Fruit fly (Drosophila melanogaster): ENCODE measurements around the gene CG12231.

CG12231 gene

dm6 chrX:19565714-19566316, 34.3 kb upstream of the CG12231 start, which contains the start of the genes Grip84 and car (continued):
- TF ChIP-seq prd (optimal IDR thresholded peaks at IDR 0.05): no peak
- peak; percentile 77 for TF ChIP-seq prd (GFP tag; IDR thresholded peaks at IDR 0.05)
- TF ChIP-seq sqz (GFP tag; optimal IDR thresholded peaks at IDR 0.05): no peak
- TF ChIP-seq ato (GFP tag; IDR thresholded peaks at IDR 0.05; ENCODE audit: partially characterized antibody): no peak
- peak; percentile 57 for TF ChIP-seq zfh2 (GFP tag; optimal IDR thresholded peaks at IDR 0.05)
- TF ChIP-seq CTCF (GFP tag; optimal IDR thresholded peaks at IDR 0.05): peak; percentile 21
- TF ChIP-seq B-H1 (GFP tag; IDR thresholded peaks at IDR 0.05): no peak
- no peak for TF ChIP-seq ro (GFP tag; IDR thresholded peaks at IDR 0.05)
- no peak for TF ChIP-seq HmgD (GFP tag; optimal IDR thresholded peaks at IDR 0.05)
- TF ChIP-seq NC2α (GFP tag; optimal IDR thresholded peaks at IDR 0.05): no peak
- no peak for TF ChIP-seq CG4854 (GFP tag; optimal IDR thresholded peaks at IDR 0.05)
- peak; percentile 78 for TF ChIP-seq CG12659 (GFP tag; optimal IDR thresholded peaks at IDR 0.05)
- TF ChIP-seq NfI (GFP tag; optimal IDR thresholded peaks at IDR 0.05): peak; percentile 68
- TF ChIP-seq tio (GFP tag; optimal IDR thresholded peaks at IDR 0.05): no peak
- TF ChIP-seq NFAT (GFP tag; IDR thresholded peaks at IDR 0.05): 0 out of 2 replicates have a peak, but pooled peaks have one; percentile 15
- TF ChIP-seq CG7372 (GFP tag; IDR thresholded peaks at IDR 0.05): peak; percentile 67; the same call in 1 of the 2 replicates
- TF ChIP-seq tgo (GFP tag; IDR thresholded peaks at IDR 0.05): peak; percentile 73
- TF ChIP-seq danr (GFP tag; IDR thresholded peaks at IDR 0.05): no peak
- TF ChIP-seq CG43689 (GFP tag; IDR thresholded peaks at IDR 0.05): peak; percentile 38; the same call in 1 of the 2 replicates
- TF ChIP-seq fd64A (GFP tag; optimal IDR thresholded peaks at IDR 0.05): no peak
- no peak for TF ChIP-seq CG8290 (GFP tag; optimal IDR thresholded peaks at IDR 0.05)
- TF ChIP-seq CG8290 (tag; optimal IDR thresholded peaks at IDR 0.05): no peak
- TF ChIP-seq stc (GFP tag; IDR thresholded peaks at IDR 0.05): no peak
- no peak; the same call in 1 of the 2 replicates for TF ChIP-seq CG31441 (GFP tag; IDR thresholded peaks at IDR 0.05)
- TF ChIP-seq ham (GFP tag; IDR thresholded peaks at IDR 0.05): no peak
- TF ChIP-seq pita (GFP tag; optimal IDR thresholded peaks at IDR 0.05): no peak
- no peak for TF ChIP-seq ems (GFP tag; optimal IDR thresholded peaks at IDR 0.05)
- TF ChIP-seq exex (tag; optimal IDR thresholded peaks at IDR 0.05): no peak
- peak; percentile 49 for TF ChIP-seq CG11085 (GFP tag; IDR thresholded peaks at IDR 0.05)
- TF ChIP-seq CG16779 (GFP tag; IDR thresholded peaks at IDR 0.05): no peak
- no peak for TF ChIP-seq yki (optimal IDR thresholded peaks at IDR 0.05)
- no peak for TF ChIP-seq CG3726 (GFP tag; IDR thresholded peaks at IDR 0.05)
- 0 out of 2 replicates have a peak, but pooled peaks have one; percentile 7 for TF ChIP-seq Bgb (GFP tag; IDR thresholded peaks at IDR 0.05; ENCODE audit: partially characterized antibody)
- no peak for TF ChIP-seq Hey (tag; optimal IDR thresholded peaks at IDR 0.05)
- TF ChIP-seq crp (GFP tag; optimal IDR thresholded peaks at IDR 0.05): peak; percentile 37 to 90
- TF ChIP-seq da (GFP tag; optimal IDR thresholded peaks at IDR 0.05): peak; percentile 25
- TF ChIP-seq ap (GFP tag; IDR thresholded peaks at IDR 0.05): peak; percentile 14; the same call in 1 of the 2 replicates
- TF ChIP-seq Hsf (GFP tag; optimal IDR thresholded peaks at IDR 0.05): peak; percentile 78
- peak; percentile 80 for TF ChIP-seq CG2120 (GFP tag; optimal IDR thresholded peaks at IDR 0.05)
- TF ChIP-seq Nf-YB (GFP tag; optimal IDR thresholded peaks at IDR 0.05): peak; percentile 6
- peak; percentile 20 for TF ChIP-seq chn (GFP tag; optimal IDR thresholded peaks at IDR 0.05)
- TF ChIP-seq salm (tag; optimal IDR thresholded peaks at IDR 0.05): no peak
- TF ChIP-seq CG10366 (GFP tag; IDR thresholded peaks at IDR 0.05): peak; percentile 62; the same call in 1 of the 2 replicates
- no peak for TF ChIP-seq CG2678 (tag; optimal IDR thresholded peaks at IDR 0.05)
- peak; percentile 32 for TF ChIP-seq CG13123 (GFP tag; optimal IDR thresholded peaks at IDR 0.05)
- TF ChIP-seq CG18764 (GFP tag; optimal IDR thresholded peaks at IDR 0.05): peak; percentile 29
- TF ChIP-seq bbx (GFP tag; IDR thresholded peaks at IDR 0.05; ENCODE audit: partially characterized antibody): 0 out of 2 replicates have a peak, but pooled peaks have one; percentile 23
- no peak for TF ChIP-seq psq (GFP tag; optimal IDR thresholded peaks at IDR 0.05)
- no peak for TF ChIP-seq CG7786 (GFP tag; optimal IDR thresholded peaks at IDR 0.05)
- peak; percentile 68 for TF ChIP-seq Meics (GFP tag; optimal IDR thresholded peaks at IDR 0.05)
- TF ChIP-seq CG2875 (GFP tag; optimal IDR thresholded peaks at IDR 0.05): no peak
- TF ChIP-seq Asciz (GFP tag; optimal IDR thresholded peaks at IDR 0.05): no peak
